Worm (Caenorhabditis elegans) whole organism, L4 larva: ENCODE results near the gene F21D5.7.

Experiments used
- D1046.2 ChIP-seq: fragments of 200-800 bp; sonication (Bioruptor generic); IDR thresholded peaks from 2 replicates; pipeline ENCODE4 v1.3.6; 2022; ENCODE audit warnings: missing genetic modification characterization, missing compliant biosample characterization
- F37D6.2 ChIP-seq: sonication (generic microtip); optimal IDR thresholded peaks from 2 replicates; lab custom pipeline; 2016; ENCODE audit warnings: mild to moderate bottlenecking, missing genetic modification characterization, missing compliant biosample characterization
- R02D3.7 ChIP-seq: fragments of 150-350 bp; sonication (generic microtip); optimal IDR thresholded peaks from 3 replicates; lab custom pipeline; 2014; ENCODE audit warnings: missing biosample characterization, missing genetic modification characterization
- T26A8.4 ChIP-seq: fragments of 200-800 bp; sonication (Bioruptor generic); IDR thresholded peaks from 2 replicates; pipeline ENCODE4 v1.3.6; 2022; ENCODE audit warnings: missing genetic modification characterization, missing compliant biosample characterization
- Y48G9A.11 ChIP-seq: fragments of 200-800 bp; sonication (Bioruptor generic); IDR thresholded peaks from 2 replicates; pipeline ENCODE4 v1.3.6; 2022; ENCODE audit warnings: missing genetic modification reagents, missing genetic modification characterization, missing compliant biosample characterization
- Y75B8A.6 ChIP-seq: fragments of 200-800 bp; sonication (Bioruptor generic); IDR thresholded peaks from 2 replicates; pipeline ENCODE4 v1.3.6; 2022; ENCODE audit warnings: missing genetic modification reagents, missing genetic modification characterization, missing compliant biosample characterization
- aha-1 ChIP-seq: fragments of 150-350 bp; peaks from one replicate; lab custom pipeline; 2014; ENCODE audit warnings: missing biosample characterization, missing genetic modification characterization
- attf-4 ChIP-seq: sonication (generic microtip); optimal IDR thresholded peaks from 3 replicates; lab custom pipeline; 2017; ENCODE audit warnings: missing biosample characterization, missing genetic modification characterization
- ceh-20 ChIP-seq: fragments of 200-800 bp; sonication (Bioruptor generic); IDR thresholded peaks from 2 replicates; pipeline ENCODE4 v1.3.6; 2022; ENCODE audit warnings: missing genetic modification reagents, missing genetic modification characterization, missing compliant biosample characterization
- ceh-44 ChIP-seq: fragments of 200-800 bp; sonication (Bioruptor generic); IDR thresholded peaks from 2 replicates; pipeline ENCODE4 v1.3.6; 2022; ENCODE audit warnings: missing genetic modification reagents, missing genetic modification characterization, missing compliant biosample characterization
- ces-1 ChIP-seq: fragments of 150-350 bp; sonication (generic microtip); optimal IDR thresholded peaks from 4 replicates; lab custom pipeline; 2014; ENCODE audit warnings: missing biosample characterization, missing genetic modification reagents, missing genetic modification characterization
- ctbp-1 ChIP-seq: fragments of 200-800 bp; sonication (Bioruptor generic); IDR thresholded peaks from 2 replicates; pipeline ENCODE4 v1.3.6; 2022; ENCODE audit warnings: missing genetic modification reagents, missing genetic modification characterization, missing compliant biosample characterization
- daf-16 ChIP-seq, 3 experiments: sonication (generic microtip); optimal IDR thresholded peaks; 2 replicates each; lab custom pipeline; 2016 to 2017; ENCODE audit warnings: missing genetic modification characterization in 3 of 3, missing genetic modification reagents in 3 of 3, mild to moderate bottlenecking in 2 of 3, missing compliant biosample characterization in 2 of 3, missing biosample characterization in 1 of 3, moderate library complexity in 1 of 3
- dmd-6 ChIP-seq: fragments of 200-800 bp; sonication (Bioruptor generic); IDR thresholded peaks from 2 replicates; pipeline ENCODE4 v1.3.6; 2022; ENCODE audit warnings: missing genetic modification reagents, missing genetic modification characterization, missing compliant biosample characterization
- dpl-1 ChIP-seq: fragments of 150-350 bp; optimal IDR thresholded peaks from 2 replicates; lab custom pipeline; 2014; ENCODE audit warnings: missing biosample characterization, missing genetic modification reagents, missing genetic modification characterization
- duxl-1 ChIP-seq: sonication (generic microtip); optimal IDR thresholded peaks from 2 replicates; lab custom pipeline; 2016; ENCODE audit warnings: mild to moderate bottlenecking, missing genetic modification characterization, moderate library complexity, missing compliant biosample characterization; ENCODE audit not compliant: poor library complexity
- fkh-10 ChIP-seq: fragments of 150-350 bp; optimal IDR thresholded peaks from 2 replicates; lab custom pipeline; 2014; ENCODE audit warnings: missing biosample characterization, missing genetic modification reagents, missing genetic modification characterization
- hlh-11 ChIP-seq: fragments of 200-800 bp; sonication (Bioruptor generic); optimal IDR thresholded peaks from 2 replicates; lab custom pipeline; 2018; ENCODE audit warnings: mild to moderate bottlenecking, missing genetic modification characterization, missing compliant biosample characterization
- hlh-30 ChIP-seq: sonication (generic microtip); optimal IDR thresholded peaks from 2 replicates; lab custom pipeline; 2017; ENCODE audit warnings: antibody characterized with exemption, mild to moderate bottlenecking, missing genetic modification characterization, missing compliant biosample characterization; ENCODE audit not compliant: insufficient read depth
- lim-7 ChIP-seq: fragments of 200-800 bp; sonication (Bioruptor generic); IDR thresholded peaks from 2 replicates; pipeline ENCODE4 v1.3.6; 2022; ENCODE audit warnings: missing genetic modification characterization, missing compliant biosample characterization
- lin-13 ChIP-seq: fragments of 150-350 bp; optimal IDR thresholded peaks from 2 replicates; lab custom pipeline; 2014; ENCODE audit warnings: missing biosample characterization, missing genetic modification reagents, missing genetic modification characterization
- lin-29 ChIP-seq: fragments of 200-800 bp; sonication (Bioruptor generic); IDR thresholded peaks from 2 replicates; pipeline ENCODE4 v1.3.6; 2022; ENCODE audit warnings: missing genetic modification reagents, missing genetic modification characterization, missing compliant biosample characterization
- lin-38 ChIP-seq: fragments of 200-800 bp; sonication (Bioruptor generic); IDR thresholded peaks from 2 replicates; pipeline ENCODE4 v1.3.6; 2022; ENCODE audit warnings: missing genetic modification reagents, missing genetic modification characterization, missing compliant biosample characterization
- lsy-2 ChIP-seq, 2 experiments: fragments of 150-350 bp in 1 of 2; sonication (generic microtip) in 1 of 2; optimal IDR thresholded peaks; 2 replicates each; lab custom pipeline; 2014 to 2017; ENCODE audit warnings: missing biosample characterization in 2 of 2, missing genetic modification characterization in 2 of 2
- madf-9 ChIP-seq: fragments of 200-800 bp; sonication (Bioruptor generic); conservative IDR thresholded peaks from 2 replicates; pipeline ENCODE4 v1.3.6; 2022; ENCODE audit warnings: missing genetic modification reagents, missing genetic modification characterization, missing compliant biosample characterization
- mdl-1 ChIP-seq, 2 experiments: fragments of 150-350 bp in 1 of 2; sonication (generic microtip) in 1 of 2; optimal IDR thresholded peaks; 2 replicates each; lab custom pipeline; 2014 to 2017; ENCODE audit warnings: missing biosample characterization in 2 of 2, missing genetic modification characterization in 2 of 2
- mes-2 ChIP-seq: sonication (generic microtip); optimal IDR thresholded peaks from 2 replicates; lab custom pipeline; 2016; ENCODE audit warnings: missing genotype, mild to moderate bottlenecking, missing genetic modification characterization, missing compliant biosample characterization; ENCODE audit not compliant: poor library complexity, severe bottlenecking
- mxl-3 ChIP-seq: fragments of 200-800 bp; sonication (Bioruptor generic); optimal IDR thresholded peaks from 2 replicates; lab custom pipeline; 2018; ENCODE audit warnings: mild to moderate bottlenecking, missing genetic modification characterization, missing compliant biosample characterization
- nhr-10 ChIP-seq: fragments of 150-350 bp; optimal IDR thresholded peaks from 2 replicates; lab custom pipeline; 2014; ENCODE audit warnings: missing biosample characterization, missing genetic modification characterization
- nhr-102 ChIP-seq: sonication (generic microtip); optimal IDR thresholded peaks from 2 replicates; lab custom pipeline; 2016; ENCODE audit warnings: mild to moderate bottlenecking, missing genetic modification characterization, moderate library complexity, missing compliant biosample characterization
- nhr-11 ChIP-seq: fragments of 150-350 bp; optimal IDR thresholded peaks from 2 replicates; lab custom pipeline; 2014; ENCODE audit warnings: missing biosample characterization, missing genetic modification characterization
- nhr-25 ChIP-seq: sonication (generic microtip); optimal IDR thresholded peaks from 2 replicates; lab custom pipeline; 2017; ENCODE audit warnings: missing genetic modification characterization, mild to moderate bottlenecking, missing compliant biosample characterization, antibody characterized with exemption, moderate library complexity, borderline replicate concordance; ENCODE audit not compliant: insufficient read depth
- nhr-42 ChIP-seq: fragments of 200-800 bp; sonication (Bioruptor generic); IDR thresholded peaks from 2 replicates; pipeline ENCODE4 v1.3.6; 2022; ENCODE audit warnings: missing genetic modification characterization, missing compliant biosample characterization
- nhr-6 ChIP-seq: fragments of 150-350 bp; optimal IDR thresholded peaks from 2 replicates; lab custom pipeline; 2014; ENCODE audit warnings: missing biosample characterization, missing genetic modification characterization
- nhr-77 ChIP-seq: fragments of 150-350 bp; optimal IDR thresholded peaks from 2 replicates; lab custom pipeline; 2014; ENCODE audit warnings: missing biosample characterization, missing genetic modification characterization
- pha-4 ChIP-seq, 2 experiments: fragments of 150-350 bp in 1 of 2; fragments of 200-800 bp in 1 of 2; sonication (Bioruptor generic) in 1 of 2; IDR thresholded peaks in 1 of 2; optimal IDR thresholded peaks in 1 of 2; 2 replicates each; pipeline versions ENCODE4 v1.3.6 to Lab custom; 2014 to 2022; ENCODE audit warnings: missing genetic modification characterization in 2 of 2, missing genetic modification reagents in 2 of 2, missing biosample characterization in 1 of 2, missing compliant biosample characterization in 1 of 2
- php-3 ChIP-seq: fragments of 200-800 bp; sonication (Bioruptor generic); IDR thresholded peaks from 2 replicates; pipeline ENCODE4 v1.3.6; 2022; ENCODE audit warnings: missing genetic modification reagents, missing genetic modification characterization, missing compliant biosample characterization
- pqm-1 ChIP-seq: sonication (generic microtip); optimal IDR thresholded peaks from 2 replicates; lab custom pipeline; 2017; ENCODE audit warnings: missing biosample characterization, missing genetic modification characterization
- saeg-2 ChIP-seq: fragments of 200-800 bp; sonication (Bioruptor generic); IDR thresholded peaks from 2 replicates; pipeline ENCODE4 v1.3.6; 2022; ENCODE audit warnings: missing genetic modification reagents, missing genetic modification characterization, missing compliant biosample characterization
- skn-1 ChIP-seq: fragments of 150-350 bp; optimal IDR thresholded peaks from 2 replicates; lab custom pipeline; 2014; ENCODE audit warnings: missing biosample characterization, missing genetic modification characterization
- snpc-1.2 ChIP-seq: fragments of 200-800 bp; sonication (Bioruptor generic); IDR thresholded peaks from 2 replicates; pipeline ENCODE4 v1.3.6; 2022; ENCODE audit warnings: missing genetic modification reagents, missing genetic modification characterization, missing compliant biosample characterization
- snpc-4 ChIP-seq: fragments of 150-350 bp; optimal IDR thresholded peaks from 2 replicates; lab custom pipeline; 2014; ENCODE audit warnings: missing biosample characterization, missing genetic modification characterization
- unc-130 ChIP-seq: sonication (generic microtip); optimal IDR thresholded peaks from 2 replicates; lab custom pipeline; 2016; ENCODE audit warnings: missing genetic modification reagents, missing genetic modification characterization, missing compliant biosample characterization
- unc-39 ChIP-seq: sonication (generic microtip); optimal IDR thresholded peaks from 2 replicates; lab custom pipeline; 2017; ENCODE audit warnings: missing biosample characterization, missing genetic modification characterization
- unc-62 ChIP-seq, 3 experiments: fragments of 150-350 bp in 1 of 3; sonication (generic microtip); optimal IDR thresholded peaks in 2 of 3; peaks in 1 of 3; 1 replicate in 1 of 3; 2 replicates in 2 of 3; lab custom pipeline; 2014 to 2017; ENCODE audit warnings: missing biosample characterization in 3 of 3, missing genetic modification characterization in 3 of 3, missing genetic modification reagents in 3 of 3, missing genotype in 1 of 3
- zfp-2 ChIP-seq: sonication (generic microtip); optimal IDR thresholded peaks from 2 replicates; lab custom pipeline; 2016; ENCODE audit warnings: mild to moderate bottlenecking, missing genetic modification characterization, missing compliant biosample characterization
- zip-11 ChIP-seq: fragments of 200-800 bp; sonication (Bioruptor generic); IDR thresholded peaks from 2 replicates; pipeline ENCODE4 v1.3.6; 2022; ENCODE audit warnings: missing genetic modification characterization, missing compliant biosample characterization
- ztf-11 ChIP-seq: fragments of 150-350 bp; optimal IDR thresholded peaks from 2 replicates; lab custom pipeline; 2014; ENCODE audit warnings: missing biosample characterization, missing genetic modification characterization

Gene F21D5.7

ce11 chrIV:8743654-8744332, at the start of gene F21D5.7:
Gene F21D5.7 (minus strand): TSS chrIV:8743704.
- TF ChIP-seq snpc-4 (tag; lab: Kevin White, UChicago) (no peak), zip-11 (no peak), D1046.2 (no peak), unc-130 (GFP tag; lab: Kevin White, UChicago) (peak; percentile 18), daf-16 (GFP tag; optimal IDR thresholded peaks at IDR 0.05; lab: Kevin White, UChicago) (peak in 1 of 2 experiments; percentile 34), daf-16 (tag; optimal IDR thresholded peaks at IDR 0.05; lab: Kevin White, UChicago) (peak; percentile 70), duxl-1 (tag; lab: Kevin White, UChicago) (peak; percentile 72), hlh-11 (tag; lab: Kevin White, UChicago) (peak; percentile 84), nhr-77 (tag; lab: Kevin White, UChicago) (peak; percentile 58), lsy-2 (tag; optimal IDR thresholded peaks at IDR 0.05; lab: Kevin White, UChicago) (peak in 1 of 2 experiments; percentile 90), nhr-10 (no peak), attf-4 (tag; lab: Kevin White, UChicago) (no peak), ceh-44 (GFP tag; lab: Robert Waterston, UW) (no peak), snpc-1.2 (peak; percentile 53; the same call in 1 of the 2 replicates), zfp-2 (tag; lab: Kevin White, UChicago) (no peak), unc-39 (tag; lab: Kevin White, UChicago) (no peak), nhr-42 (GFP tag; lab: Robert Waterston, UW) (no peak), skn-1 (tag; lab: Kevin White, UChicago) (no peak), mdl-1 (tag; optimal IDR thresholded peaks at IDR 0.05; lab: Kevin White, UChicago) (peak in 1 of 2 experiments; percentile 51), Y75B8A.6 (GFP tag; lab: Robert Waterston, UW) (no peak), nhr-25 (tag; lab: Kevin White, UChicago) (no peak), pqm-1 (tag; lab: Kevin White, UChicago) (no peak), aha-1 (tag; lab: Kevin White, UChicago) (peak; percentile 76), ces-1 (GFP tag; lab: Kevin White, UChicago) (no peak), mxl-3 (GFP tag; lab: Kevin White, UChicago) (peak; percentile 15), unc-62 (GFP tag; optimal IDR thresholded peaks at IDR 0.05 in 1 of 2; lab: Kevin White, UChicago) (peak in 1 of 2 experiments; percentile 51), unc-62 (tag; optimal IDR thresholded peaks at IDR 0.05; lab: Kevin White, UChicago) (no peak), dpl-1 (peak; percentile 86), hlh-30 (tag; lab: Kevin White, UChicago) (peak; percentile 90), Y48G9A.11 (GFP tag; lab: Robert Waterston, UW) (no peak), nhr-11 (tag; lab: Kevin White, UChicago) (peak; percentile 12), madf-9 (0 out of 2 replicates have a peak, but pooled peaks have one; percentile 37), pha-4 (GFP tag; IDR thresholded peaks at IDR 0.05; lab: Robert Waterston, UW) (peak; percentile 52; the same call in 1 of the 2 replicates), pha-4 (tag; optimal IDR thresholded peaks at IDR 0.05; lab: Kevin White, UChicago) (peak; percentile 80), lin-13 (GFP tag; lab: Kevin White, UChicago) (peak; percentile 35), mes-2 (tag; lab: Kevin White, UChicago) (peak; percentile 76), saeg-2 (GFP tag; lab: Robert Waterston, UW) (no peak), ctbp-1 (GFP tag; lab: Robert Waterston, UW) (peak; percentile 24; the same call in 1 of the 2 replicates), nhr-102 (tag; lab: Kevin White, UChicago) (peak; percentile 74), lim-7 (GFP tag; lab: Robert Waterston, UW) (no peak), F37D6.2 (peak; percentile 22), php-3 (GFP tag; lab: Robert Waterston, UW) (peak; percentile 80), lin-38 (peak; percentile 77), R02D3.7 (no peak), lin-29 (GFP tag; lab: Robert Waterston, UW) (no peak), fkh-10 (GFP tag; lab: Kevin White, UChicago) (no peak), dmd-6 (no peak; the same call in none of the 2 replicates), ztf-11 (tag; lab: Kevin White, UChicago) (no peak), T26A8.4 (GFP tag; lab: Robert Waterston, UW) (peak; percentile 94; the same call in 1 of the 2 replicates), nhr-6 (tag; lab: Kevin White, UChicago) (peak; percentile 46), ceh-20 (GFP tag; lab: Robert Waterston, UW) (no peak)
